Worm (Caenorhabditis elegans) whole organism, L3 larva: ENCODE measurements around the gene F47B8.18.

Source experiments
- R02D3.7 ChIP-seq: fragments of 150-350 bp; optimal IDR thresholded peaks from 2 replicates; lab custom pipeline; 2014; ENCODE audit warnings: missing biosample characterization, missing genetic modification characterization
- aly-2 ChIP-seq: fragments of 150-350 bp; optimal IDR thresholded peaks from 2 replicates; lab custom pipeline; 2014; ENCODE audit warnings: missing biosample characterization, missing genetic modification characterization
- ama-1 ChIP-seq: fragments of 150-350 bp; optimal IDR thresholded peaks from 2 replicates; lab custom pipeline; 2018
- ceh-16 ChIP-seq: sonication (generic microtip); optimal IDR thresholded peaks from 2 replicates; lab custom pipeline; 2017; ENCODE audit warnings: missing biosample characterization, missing genetic modification characterization
- ceh-28 ChIP-seq: fragments of 150-350 bp; optimal IDR thresholded peaks from 2 replicates; lab custom pipeline; 2014; ENCODE audit warnings: missing biosample characterization, missing genetic modification reagents, missing genetic modification characterization
- ceh-82 ChIP-seq: fragments of 150-350 bp; optimal IDR thresholded peaks from 2 replicates; lab custom pipeline; 2014; ENCODE audit warnings: missing biosample characterization, missing genetic modification characterization
- ceh-9 ChIP-seq: sonication (generic microtip); optimal IDR thresholded peaks from 2 replicates; lab custom pipeline; 2018; ENCODE audit warnings: missing biosample characterization, missing genetic modification characterization
- egl-5 ChIP-seq: fragments of 150-350 bp; optimal IDR thresholded peaks from 2 replicates; lab custom pipeline; 2017; ENCODE audit warnings: missing biosample characterization, missing genetic modification reagents, missing genetic modification characterization, inconsistent platforms
- elt-1 ChIP-seq: fragments of 150-350 bp; optimal IDR thresholded peaks from 2 replicates; lab custom pipeline; 2014; ENCODE audit warnings: missing biosample characterization, missing genetic modification characterization
- elt-3 ChIP-seq, 3 experiments: fragments of 150-350 bp in 1 of 3; sonication (generic microtip) in 2 of 3; optimal IDR thresholded peaks; 2 replicates in 2 of 3; 4 replicates in 1 of 3; lab custom pipeline; 2014 to 2017; ENCODE audit warnings: missing biosample characterization in 3 of 3, missing genetic modification characterization in 3 of 3
- eor-1 ChIP-seq, 2 experiments: fragments of 150-350 bp; optimal IDR thresholded peaks; 2 replicates each; lab custom pipeline; 2014 to 2018; ENCODE audit warnings: missing biosample characterization in 2 of 2, missing genetic modification characterization in 2 of 2
- fkh-10 ChIP-seq: sonication (generic microtip); optimal IDR thresholded peaks from 2 replicates; lab custom pipeline; 2017; ENCODE audit warnings: missing biosample characterization, missing genetic modification reagents, missing genetic modification characterization
- fkh-2 ChIP-seq: fragments of 150-350 bp; optimal IDR thresholded peaks from 2 replicates; lab custom pipeline; 2014; ENCODE audit warnings: missing biosample characterization, missing genetic modification reagents, missing genetic modification characterization
- fos-1 ChIP-seq: fragments of 150-350 bp; optimal IDR thresholded peaks from 2 replicates; lab custom pipeline; 2014; ENCODE audit warnings: missing biosample characterization, missing genetic modification characterization
- hmg-11 ChIP-seq: sonication (generic microtip); optimal IDR thresholded peaks from 2 replicates; lab custom pipeline; 2016; ENCODE audit warnings: missing genetic modification characterization, missing compliant biosample characterization
- lin-15B ChIP-seq: fragments of 150-350 bp; optimal IDR thresholded peaks from 2 replicates; lab custom pipeline; 2014; ENCODE audit warnings: missing biosample characterization, missing genetic modification characterization
- lin-39 ChIP-seq: fragments of 150-350 bp; optimal IDR thresholded peaks from 2 replicates; lab custom pipeline; 2018; ENCODE audit warnings: missing biosample characterization, missing genetic modification reagents, missing genetic modification characterization
- lsy-12 ChIP-seq: sonication (generic microtip); optimal IDR thresholded peaks from 2 replicates; lab custom pipeline; 2016; ENCODE audit warnings: mild to moderate bottlenecking, missing genetic modification characterization, missing compliant biosample characterization
- mdl-1 ChIP-seq: fragments of 150-350 bp; optimal IDR thresholded peaks from 2 replicates; lab custom pipeline; 2014; ENCODE audit warnings: missing biosample characterization, missing genetic modification characterization
- mml-1 ChIP-seq: fragments of 150-350 bp; sonication (generic microtip); optimal IDR thresholded peaks from 3 replicates; lab custom pipeline; 2014; ENCODE audit warnings: missing biosample characterization, missing genetic modification characterization
- nhr-11 ChIP-seq: fragments of 150-350 bp; optimal IDR thresholded peaks from 2 replicates; lab custom pipeline; 2014; ENCODE audit warnings: missing biosample characterization, missing genetic modification characterization
- nhr-12 ChIP-seq: fragments of 150-350 bp; optimal IDR thresholded peaks from 2 replicates; lab custom pipeline; 2014; ENCODE audit warnings: missing biosample characterization, missing genetic modification characterization
- nhr-23 ChIP-seq: fragments of 150-350 bp; optimal IDR thresholded peaks from 2 replicates; lab custom pipeline; 2014; ENCODE audit warnings: missing biosample characterization, missing genetic modification reagents, missing genetic modification characterization
- nhr-237 ChIP-seq: fragments of 150-350 bp; optimal IDR thresholded peaks from 2 replicates; lab custom pipeline; 2014; ENCODE audit warnings: missing biosample characterization, missing genetic modification characterization
- nhr-25 ChIP-seq: sonication (generic microtip); optimal IDR thresholded peaks from 2 replicates; lab custom pipeline; 2017; ENCODE audit warnings: missing biosample characterization, missing genetic modification characterization
- nhr-43 ChIP-seq: sonication (generic microtip); optimal IDR thresholded peaks from 2 replicates; lab custom pipeline; 2016; ENCODE audit warnings: mild to moderate bottlenecking, missing genetic modification characterization, missing compliant biosample characterization; ENCODE audit not compliant: poor library complexity, severe bottlenecking
- nhr-76 ChIP-seq: fragments of 150-350 bp; sonication (generic microtip); optimal IDR thresholded peaks from 5 replicates; lab custom pipeline; 2014; ENCODE audit warnings: missing biosample characterization, missing genetic modification characterization
- nhr-77 ChIP-seq: fragments of 150-350 bp; optimal IDR thresholded peaks from 2 replicates; lab custom pipeline; 2014; ENCODE audit warnings: missing biosample characterization, missing genetic modification characterization
- pha-4 ChIP-seq: fragments of 150-350 bp; optimal IDR thresholded peaks from 2 replicates; lab custom pipeline; 2014; ENCODE audit warnings: missing biosample characterization, missing genetic modification reagents, missing genetic modification characterization
- sea-2 ChIP-seq: fragments of 150-350 bp; sonication (generic microtip); optimal IDR thresholded peaks from 4 replicates; lab custom pipeline; 2014; ENCODE audit warnings: missing biosample characterization, missing genetic modification reagents, missing genetic modification characterization
- skn-1 ChIP-seq: fragments of 150-350 bp; optimal IDR thresholded peaks from 2 replicates; lab custom pipeline; 2014; ENCODE audit warnings: missing biosample characterization, missing genetic modification characterization
- snpc-4 ChIP-seq: fragments of 150-350 bp; optimal IDR thresholded peaks from 2 replicates; lab custom pipeline; 2014; ENCODE audit warnings: missing biosample characterization, missing genetic modification characterization
- tbx-2 ChIP-seq: sonication (generic microtip); optimal IDR thresholded peaks from 2 replicates; lab custom pipeline; 2016; ENCODE audit warnings: mild to moderate bottlenecking, missing genetic modification characterization, missing compliant biosample characterization
- unc-39 ChIP-seq: sonication (generic microtip); optimal IDR thresholded peaks from 4 replicates; lab custom pipeline; 2017; ENCODE audit warnings: missing biosample characterization, missing genetic modification characterization
- unc-62 ChIP-seq: fragments of 150-350 bp; sonication (generic microtip); optimal IDR thresholded peaks from 4 replicates; lab custom pipeline; 2014; ENCODE audit warnings: missing biosample characterization, missing genetic modification reagents, missing genetic modification characterization
- zag-1 ChIP-seq: fragments of 150-350 bp; optimal IDR thresholded peaks from 2 replicates; lab custom pipeline; 2014; ENCODE audit warnings: missing biosample characterization, missing genetic modification characterization
- ztf-4 ChIP-seq: fragments of 150-350 bp; optimal IDR thresholded peaks from 2 replicates; lab custom pipeline; 2014; ENCODE audit warnings: missing biosample characterization, missing genetic modification characterization

F47B8.18 gene

ce11 chrV:14293667-14294194 lies 31.5 kb downstream of the F47B8.18 start, which contains the start of gene F14D7.2:
F14D7.2 (minus strand) TSS chrV:14293717.
- TF ChIP-seq nhr-237 (tag; lab: Kevin White, UChicago) (no peak), nhr-12 (tag; lab: Kevin White, UChicago) (no peak), lsy-12 (tag; lab: Kevin White, UChicago) (no peak), ceh-9 (no peak), lin-39 (tag; lab: Kevin White, UChicago) (no peak), tbx-2 (tag; lab: Kevin White, UChicago) (no peak), fos-1 (tag; lab: Kevin White, UChicago) (no peak), ama-1 (lab: Kevin White, UChicago) (no peak), mdl-1 (tag; lab: Kevin White, UChicago) (no peak), hmg-11 (tag; lab: Kevin White, UChicago) (no peak), unc-62 (GFP tag; lab: Kevin White, UChicago) (no peak), sea-2 (GFP tag; lab: Kevin White, UChicago) (no peak), ceh-16 (no peak), nhr-11 (no peak), egl-5 (tag; lab: Kevin White, UChicago) (no peak), unc-39 (no peak), ceh-28 (tag; lab: Kevin White, UChicago) (no peak), elt-3 (tag; optimal IDR thresholded peaks at IDR 0.05; lab: Kevin White, UChicago) (no peak), R02D3.7 (tag; lab: Kevin White, UChicago) (no peak)
- TF ChIP-seq, all 47 proteins: peak for 0

- TF ChIP-seq fkh-2 (tag; lab: Kevin White, UChicago) (no peak), skn-1 (no peak), ztf-4 (no peak), unc-39 (no peak), ceh-16 (no peak), fkh-10 (GFP tag; lab: Kevin White, UChicago) (no peak), nhr-77 (tag; lab: Kevin White, UChicago) (no peak), lin-15B (tag; lab: Kevin White, UChicago) (no peak), nhr-12 (tag; lab: Kevin White, UChicago) (no peak), tbx-2 (tag; lab: Kevin White, UChicago) (no peak), lin-39 (tag; lab: Kevin White, UChicago) (no peak), ama-1 (lab: Kevin White, UChicago) (no peak), mdl-1 (tag; lab: Kevin White, UChicago) (no peak), hmg-11 (tag; lab: Kevin White, UChicago) (no peak), elt-1 (tag; lab: Kevin White, UChicago) (no peak), pha-4 (tag; lab: Kevin White, UChicago) (no peak), snpc-4 (tag; lab: Kevin White, UChicago) (no peak), egl-5 (tag; lab: Kevin White, UChicago) (no peak), fos-1 (tag; lab: Kevin White, UChicago) (no peak)
Observed at ce11 chrV:14290636-14291035, 34.6 kb downstream of the F47B8.18 start, which contains the start of gene F14D7.18. F14D7.18 (minus strand) TSS chrV:14290736.

- no peak for TF ChIP-seq nhr-77 (tag; lab: Kevin White, UChicago)
- no peak for TF ChIP-seq mdl-1 (tag; lab: Kevin White, UChicago)
- no peak for TF ChIP-seq aly-2 (tag; lab: Kevin White, UChicago)
- no peak for TF ChIP-seq nhr-43 (tag; lab: Kevin White, UChicago)
- no peak for TF ChIP-seq fos-1 (tag; lab: Kevin White, UChicago)
- no peak for TF ChIP-seq unc-39
Observed at ce11 chrV:14289363-14289762, 35.9 kb downstream of the F47B8.18 start, which contains the start of gene F14D7.1. F14D7.1 (minus strand) TSS chrV:14289463.

ce11 chrV:14285803-14286202 lies 39.5 kb downstream of the F47B8.18 start, which contains the start of gene F40G12.11:
F40G12.11 (plus strand) TSS chrV:14286171.
- no peak for TF ChIP-seq R02D3.7 (tag; lab: Kevin White, UChicago)
- TF ChIP-seq mml-1, result no peak
- no peak for TF ChIP-seq zag-1 (tag; lab: Kevin White, UChicago)
- TF ChIP-seq ama-1 (lab: Kevin White, UChicago), result no peak
- TF ChIP-seq elt-3 (tag; optimal IDR thresholded peaks at IDR 0.05; lab: Kevin White, UChicago), result no peak
- TF ChIP-seq ceh-16, result no peak
- no peak for TF ChIP-seq tbx-2 (tag; lab: Kevin White, UChicago)
- no peak for TF ChIP-seq nhr-23
- TF ChIP-seq hmg-11 (tag; lab: Kevin White, UChicago), result no peak
- TF ChIP-seq ceh-9, result no peak
- TF ChIP-seq nhr-25 (tag; lab: Kevin White, UChicago), result no peak
- no peak for TF ChIP-seq ceh-82 (tag; lab: Kevin White, UChicago)
- TF ChIP-seq nhr-11, result no peak
- TF ChIP-seq sea-2 (GFP tag; lab: Kevin White, UChicago), result no peak
- TF ChIP-seq nhr-76 (tag; lab: Kevin White, UChicago), result no peak
- TF ChIP-seq eor-1 (tag; optimal IDR thresholded peaks at IDR 0.05; lab: Kevin White, UChicago), result no peak
- no peak for TF ChIP-seq fkh-10 (GFP tag; lab: Kevin White, UChicago)
- TF ChIP-seq skn-1, result no peak
- no peak for TF ChIP-seq unc-62 (GFP tag; lab: Kevin White, UChicago)
- TF ChIP-seq, all 47 proteins: peak for 0
